Fruit fly (Drosophila melanogaster) whole organism, pupa: ENCODE data around the gene Mink.

Experiments used
- CG12605 ChIP-seq: fragments of 200-800 bp; sonication (Bioruptor generic); IDR thresholded peaks from 2 replicates; pipeline ENCODE4 v1.3.6; 2022; ENCODE audit warnings: missing biosample characterization, missing genetic modification characterization
- CG13204 ChIP-seq: fragments of 200-800 bp; sonication (Bioruptor generic); optimal IDR thresholded peaks from 2 replicates; lab custom pipeline; 2018; ENCODE audit warnings: missing biosample characterization, mild to moderate bottlenecking, missing genetic modification characterization, moderate library complexity
- CG14655 ChIP-seq: fragments of 200-800 bp; sonication (Bioruptor generic); optimal IDR thresholded peaks from 3 replicates; lab custom pipeline; 2017; ENCODE audit warnings: mild to moderate bottlenecking, missing biosample characterization, missing genetic modification reagents, missing genetic modification characterization
- CG15710 ChIP-seq: fragments of 200-800 bp; sonication (Bioruptor generic); optimal IDR thresholded peaks from 2 replicates; lab custom pipeline; 2018; ENCODE audit warnings: missing biosample characterization, mild to moderate bottlenecking, missing genetic modification characterization, moderate library complexity
- CG17806 ChIP-seq: fragments of 200-800 bp; sonication (Bioruptor generic); optimal IDR thresholded peaks from 2 replicates; lab custom pipeline; 2018; ENCODE audit warnings: missing biosample characterization, mild to moderate bottlenecking, missing genetic modification characterization, moderate library complexity
- CG32121 ChIP-seq: fragments of 200-800 bp; sonication (Bioruptor generic); IDR thresholded peaks from 2 replicates; pipeline ENCODE4 v1.3.6; 2022; ENCODE audit warnings: missing biosample characterization, missing genetic modification characterization
- CG34367 ChIP-seq: fragments of 200-800 bp; sonication (Bioruptor generic); optimal IDR thresholded peaks from 2 replicates; lab custom pipeline; 2018; ENCODE audit warnings: missing biosample characterization, mild to moderate bottlenecking, missing genetic modification characterization
- CG4496 ChIP-seq: fragments of 200-800 bp; sonication (Bioruptor generic); IDR thresholded peaks from 3 replicates; pipeline ENCODE4 v1.3.6; 2022; ENCODE audit warnings: missing biosample characterization, missing genetic modification characterization
- CG8159 ChIP-seq: fragments of 200-800 bp; sonication (Bioruptor generic); optimal IDR thresholded peaks from 3 replicates; lab custom pipeline; 2018; ENCODE audit warnings: missing biosample characterization, mild to moderate bottlenecking, missing genetic modification characterization, moderate library complexity
- CG8301 ChIP-seq: fragments of 200-800 bp; sonication (Bioruptor generic); optimal IDR thresholded peaks from 2 replicates; lab custom pipeline; 2018; ENCODE audit warnings: missing biosample characterization, mild to moderate bottlenecking, missing genetic modification characterization
- CG9948 ChIP-seq: fragments of 200-800 bp; sonication (Bioruptor generic); optimal IDR thresholded peaks from 2 replicates; lab custom pipeline; 2018; ENCODE audit warnings: missing biosample characterization, mild to moderate bottlenecking, missing genetic modification characterization, moderate library complexity
- EcR ChIP-seq: fragments of 200-800 bp; sonication (Bioruptor generic); optimal IDR thresholded peaks from 3 replicates; lab custom pipeline; 2019; ENCODE audit warnings: missing biosample characterization, missing genetic modification characterization, mild to moderate bottlenecking, moderate library complexity, missing genetic modification reagents
- Ets98B ChIP-seq: fragments of 200-800 bp; sonication (Bioruptor generic); IDR thresholded peaks from 2 replicates; pipeline ENCODE4 v1.3.6; 2022; ENCODE audit warnings: missing biosample characterization, missing genetic modification characterization
- Pif1A ChIP-seq: fragments of 200-800 bp; sonication (Bioruptor generic); optimal IDR thresholded peaks from 3 replicates; lab custom pipeline; 2016; ENCODE audit warnings: missing biosample characterization, missing genetic modification characterization
- Pif1B ChIP-seq: fragments of 200-800 bp; sonication (Bioruptor generic); optimal IDR thresholded peaks from 3 replicates; lab custom pipeline; 2016; ENCODE audit warnings: missing biosample characterization, missing genetic modification characterization
- Snoo ChIP-seq: fragments of 200-800 bp; sonication (Bioruptor generic); optimal IDR thresholded peaks from 3 replicates; lab custom pipeline; 2017; ENCODE audit warnings: missing biosample characterization, mild to moderate bottlenecking, missing genetic modification characterization, inconsistent platforms
- fd96Ca ChIP-seq: fragments of 200-800 bp; sonication (Bioruptor generic); IDR thresholded peaks from 3 replicates; pipeline ENCODE4 v1.3.6; 2022; ENCODE audit warnings: missing biosample characterization, missing genetic modification characterization
- gl ChIP-seq: fragments of 200-800 bp; sonication (Bioruptor generic); optimal IDR thresholded peaks from 2 replicates; lab custom pipeline; 2018; ENCODE audit warnings: missing biosample characterization, mild to moderate bottlenecking, missing genetic modification characterization
- rn ChIP-seq: fragments of 200-800 bp; sonication (Bioruptor generic); IDR thresholded peaks from 2 replicates; pipeline ENCODE4 v1.3.6; 2022; ENCODE audit warnings: missing biosample characterization, missing genetic modification characterization

The Mink gene

DNA sequence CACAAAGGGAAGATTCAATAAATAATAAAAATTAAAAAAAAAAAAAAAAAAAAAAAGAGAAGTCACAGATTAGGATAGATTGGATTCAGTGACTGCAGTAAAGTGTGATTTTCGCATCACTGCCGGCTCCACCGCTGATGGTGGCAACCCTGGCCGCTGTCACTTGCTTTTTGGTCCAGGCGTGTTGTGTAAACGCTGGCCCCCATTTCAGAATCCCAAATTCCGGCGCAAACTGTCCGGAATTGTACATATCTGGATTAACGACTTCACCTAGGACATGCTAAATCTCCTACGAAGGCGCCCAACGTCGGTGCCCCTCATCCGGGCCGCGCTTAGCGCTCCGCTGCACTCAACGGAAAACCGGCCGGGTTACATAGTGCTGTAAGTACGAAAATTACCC lies 9.6 kb downstream of the Mink start, which contains the start of gene CG11771:
TSS of gene CG11771 (plus strand) at position 155 of the 400 bp plus-strand sequence.
- TF ChIP-seq CG13204 (no peak), CG32121 (peak; percentile 21; the same call in 1 of the 2 replicates)

DNA sequence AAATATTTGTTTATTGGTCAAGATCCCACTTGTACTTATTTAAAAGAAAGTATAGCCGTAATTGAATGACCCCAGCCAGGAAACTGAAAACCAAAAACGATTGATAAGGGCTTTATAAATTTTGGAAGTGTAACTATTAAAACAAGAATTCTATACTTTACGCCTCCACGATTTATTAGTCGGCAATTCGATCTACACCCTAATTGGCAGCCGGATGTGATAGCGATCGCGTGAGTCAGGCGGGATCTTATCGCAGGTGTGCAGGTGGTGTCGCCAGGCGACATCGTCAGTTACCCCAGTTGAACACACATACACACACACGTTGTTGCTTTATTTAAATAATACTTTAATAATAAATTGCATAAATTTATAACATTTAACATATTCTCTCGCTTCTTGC lies 12.3 kb downstream of the Mink start:
- TF ChIP-seq CG14655 (GFP tag; lab: Kevin White, UChicago) (no peak), CG4496 (no peak), gl (tag; lab: Kevin White, UChicago) (no peak), rn (no peak), Pif1B (no peak), CG8159 (tag; lab: Kevin White, UChicago) (no peak), CG15710 (tag; lab: Kevin White, UChicago) (no peak), EcR (GFP tag; lab: Kevin White, UChicago) (no peak), fd96Ca (GFP tag; lab: Robert Waterston, UW) (no peak)

DNA sequence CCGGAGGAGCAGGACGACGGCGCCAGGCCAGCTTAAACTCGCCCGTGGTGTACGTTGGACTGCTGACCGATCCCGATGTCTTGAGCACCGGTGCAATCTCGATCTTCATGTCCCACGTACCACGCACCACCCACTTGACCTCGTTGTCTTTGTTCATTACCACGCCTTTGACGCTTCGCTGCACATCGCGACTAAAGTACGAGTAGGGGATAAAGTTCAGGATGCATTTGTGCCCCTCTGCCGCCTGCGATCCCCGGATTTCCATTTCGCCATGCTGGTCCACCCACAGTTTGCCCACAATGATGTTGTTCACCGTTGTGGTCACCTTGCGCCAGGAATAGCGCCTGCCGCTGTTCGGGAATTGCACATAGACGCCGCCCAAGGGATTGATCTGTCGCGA lies 13.5 kb downstream of the Mink start:
- TF ChIP-seq EcR (GFP tag; lab: Kevin White, UChicago) = no peak
- peak; percentile 43 for TF ChIP-seq gl (tag; lab: Kevin White, UChicago)

DNA sequence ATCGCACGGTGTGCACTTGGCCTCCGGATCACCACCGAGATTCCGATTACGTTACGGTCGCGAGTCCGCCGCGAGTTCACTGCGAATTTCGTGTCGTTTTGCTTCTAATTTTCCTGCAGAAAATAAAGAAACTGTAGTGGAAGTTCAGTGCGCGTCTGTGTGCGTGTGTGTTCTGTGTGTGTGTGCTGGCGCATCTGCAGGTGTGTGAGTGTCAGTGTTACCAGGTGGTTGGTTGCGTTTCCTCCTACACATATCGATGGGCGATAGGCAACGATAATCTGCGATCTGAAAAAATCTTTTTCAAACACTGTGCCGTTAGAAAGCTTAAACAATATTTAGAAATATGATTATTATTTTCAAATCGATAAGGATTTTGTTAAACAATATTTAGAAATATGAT lies 15.8 kb downstream of the Mink start, which contains the start of gene Osbp:
TSS of gene Osbp (minus strand) at position 174 of the 400 bp plus-strand sequence.
- TF ChIP-seq EcR (GFP tag; lab: Kevin White, UChicago) (no peak), CG14655 (GFP tag; lab: Kevin White, UChicago) (no peak), CG17806 (tag; lab: Kevin White, UChicago) (no peak), Snoo (tag; lab: Kevin White, UChicago) (peak; percentile 2), rn (no peak), CG9948 (tag; lab: Kevin White, UChicago) (no peak), Pif1A (GFP tag; lab: Kevin White, UChicago) (no peak)

DNA sequence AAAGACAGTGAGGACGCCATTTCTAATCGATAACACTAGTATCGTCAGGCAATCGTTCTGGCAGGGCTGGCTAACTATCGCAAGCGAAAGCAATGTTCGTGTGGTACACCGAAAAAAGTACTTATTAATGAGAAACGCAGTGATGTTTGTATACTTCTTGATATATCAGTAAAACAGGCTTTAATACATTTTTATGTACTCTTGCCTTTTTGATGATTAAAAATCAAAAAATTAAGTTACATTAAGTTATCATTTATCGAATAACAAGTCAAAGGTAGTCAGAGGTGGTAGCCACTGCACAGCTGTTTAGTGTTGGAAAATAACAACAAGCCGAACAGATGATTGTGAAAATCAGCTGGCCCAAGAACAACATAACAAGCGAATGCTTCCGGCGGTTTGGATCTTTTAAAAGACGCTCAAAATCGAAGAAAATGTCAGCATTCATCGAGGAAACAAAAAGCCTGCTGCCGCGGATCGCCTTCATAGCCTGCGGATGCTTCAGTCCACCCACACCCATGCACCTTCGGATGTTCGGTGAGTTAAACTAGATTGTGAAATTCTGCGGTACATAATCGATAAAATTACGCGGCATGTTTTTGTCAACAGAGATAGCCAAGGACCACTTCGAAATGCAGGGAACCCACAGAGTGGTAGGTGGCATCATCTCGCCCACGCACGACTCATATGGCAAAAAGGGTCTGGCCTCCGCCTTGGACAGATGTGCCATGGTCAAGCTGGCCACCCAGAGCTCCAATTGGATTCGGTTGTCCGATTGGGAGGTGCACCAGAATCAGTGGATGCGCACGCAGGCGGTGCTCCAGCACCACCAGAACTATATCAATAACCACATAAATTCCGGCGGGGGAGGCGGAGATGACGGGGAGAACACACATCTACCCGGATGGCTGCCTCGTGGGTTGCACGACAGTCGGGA lies 22.9 kb downstream of the Mink start, which contains the start of the genes ssh and Nmnat:
TSS of gene ssh (minus strand) at position 37 of the 934 bp plus-strand sequence.
TSS of gene Nmnat (plus strand) at position 318 of the 934 bp plus-strand sequence.
- TF ChIP-seq rn (no peak), CG4496 (0 out of 3 replicates have a peak, but pooled peaks have one; percentile 28), CG12605 (GFP tag; lab: Robert Waterston, UW) (no peak), CG8159 (tag; lab: Kevin White, UChicago) (no peak), fd96Ca (GFP tag; lab: Robert Waterston, UW) (0 out of 3 replicates have a peak, but pooled peaks have one; percentile 13), CG8301 (no peak), Ets98B (GFP tag; lab: Robert Waterston, UW) (no peak), CG34367 (tag; lab: Kevin White, UChicago) (no peak), Snoo (tag; lab: Kevin White, UChicago) (no peak), Pif1A (GFP tag; lab: Kevin White, UChicago) (no peak), CG32121 (no peak)
- TF ChIP-seq, all 21 proteins: peak for 2

DNA sequence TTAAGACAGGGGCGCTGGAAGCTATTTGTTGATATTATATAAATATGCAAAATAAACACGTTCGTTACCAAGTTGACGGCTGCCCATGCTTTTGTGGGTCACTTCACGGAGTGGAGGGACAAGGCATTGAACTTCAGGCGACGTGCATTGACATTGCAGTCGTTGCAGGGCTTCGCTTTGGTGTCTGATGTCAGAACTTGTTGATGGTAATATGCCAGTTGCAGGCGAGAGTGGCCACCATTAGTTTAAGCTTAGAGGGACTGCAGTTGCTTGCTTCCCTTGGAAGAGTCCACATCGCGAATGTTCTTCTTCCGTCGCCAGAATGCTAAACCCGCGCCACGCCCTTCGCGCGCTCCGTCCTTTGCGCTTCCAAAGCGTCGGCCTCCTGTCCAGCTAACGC lies 25.1 kb downstream of the Mink start, which contains the start of gene mah:
TSS of gene mah (plus strand) at position 301 of the 400 bp plus-strand sequence.
- peak; percentile 59 for TF ChIP-seq gl (tag; lab: Kevin White, UChicago)
- TF ChIP-seq EcR (GFP tag; lab: Kevin White, UChicago) = peak; percentile 25
- no peak for TF ChIP-seq CG17806 (tag; lab: Kevin White, UChicago)

DNA sequence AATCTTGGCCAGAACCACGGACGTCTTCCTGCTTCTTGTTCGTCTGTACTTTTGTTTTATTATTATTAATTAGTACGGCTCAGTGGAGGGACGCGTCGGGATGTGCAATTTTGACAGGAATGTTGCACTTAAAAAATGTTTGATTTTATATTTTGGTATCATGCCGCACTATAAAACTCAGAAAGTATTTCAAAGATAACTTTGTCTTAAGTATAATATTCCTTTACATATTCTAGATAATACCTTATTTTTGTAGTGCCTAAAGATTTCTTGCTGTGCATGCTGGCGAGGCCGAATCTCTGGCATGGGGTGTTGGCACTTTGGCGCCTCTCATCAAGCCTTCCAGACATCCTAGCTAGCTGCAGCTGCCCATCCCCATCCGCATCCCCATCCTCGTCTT lies 30.9 kb downstream of the Mink start:
- TF ChIP-seq CG8159 (tag; lab: Kevin White, UChicago) (peak; percentile 66), CG34367 (tag; lab: Kevin White, UChicago) (peak; percentile 66), Ets98B (GFP tag; lab: Robert Waterston, UW) (no peak), CG9948 (tag; lab: Kevin White, UChicago) (peak; percentile 68), CG4496 (0 out of 3 replicates have a peak, but pooled peaks have one; percentile 10), Pif1A (GFP tag; lab: Kevin White, UChicago) (no peak), CG15710 (tag; lab: Kevin White, UChicago) (peak; percentile 56), CG14655 (GFP tag; lab: Kevin White, UChicago) (no peak), CG17806 (tag; lab: Kevin White, UChicago) (peak; percentile 76), rn (no peak), gl (tag; lab: Kevin White, UChicago) (peak; percentile 27)
- TF ChIP-seq, all 21 proteins: peak for 7
